Worm (Caenorhabditis elegans) whole organism, L1 larva: ENCODE data around the gene cyb-2.1.

Experiments
- C04F5.9 ChIP-seq: sonication (generic microtip); optimal IDR thresholded peaks from 2 replicates; lab custom pipeline; 2016; ENCODE audit warnings: missing genetic modification characterization, missing compliant biosample characterization
- Y116A8C.19 ChIP-seq: sonication (generic microtip); optimal IDR thresholded peaks from 2 replicates; lab custom pipeline; 2016; ENCODE audit warnings: missing compliant biosample characterization, missing genetic modification characterization, borderline replicate concordance
- aha-1 ChIP-seq: fragments of 150-350 bp; optimal IDR thresholded peaks from 2 replicates; lab custom pipeline; 2014; ENCODE audit warnings: missing biosample characterization, missing genetic modification characterization
- alr-1 ChIP-seq: fragments of 200-800 bp; sonication (Bioruptor generic); optimal IDR thresholded peaks from 2 replicates; lab custom pipeline; 2018; ENCODE audit warnings: borderline replicate concordance, mild to moderate bottlenecking, missing genetic modification characterization, missing compliant biosample characterization
- ama-1 ChIP-seq: fragments of 150-350 bp; optimal IDR thresholded peaks from 2 replicates; lab custom pipeline; 2014
- ceh-8 ChIP-seq: fragments of 200-800 bp; sonication (Bioruptor generic); optimal IDR thresholded peaks from 2 replicates; lab custom pipeline; 2018; ENCODE audit warnings: mild to moderate bottlenecking, missing genetic modification characterization, moderate library complexity, missing compliant biosample characterization
- ces-1 ChIP-seq: fragments of 150-350 bp; optimal IDR thresholded peaks from 2 replicates; lab custom pipeline; 2014; ENCODE audit warnings: missing biosample characterization, missing genetic modification reagents, missing genetic modification characterization
- dpl-1 ChIP-seq, 3 experiments: fragments of 150-350 bp in 2 of 3; sonication (generic microtip) in 1 of 3; optimal IDR thresholded peaks; 2 replicates each; lab custom pipeline; 2014 to 2017; ENCODE audit warnings: missing biosample characterization in 3 of 3, missing genetic modification characterization in 3 of 3, missing genetic modification reagents in 3 of 3
- fkh-10 ChIP-seq: sonication (generic microtip); optimal IDR thresholded peaks from 2 replicates; lab custom pipeline; 2017; ENCODE audit warnings: missing biosample characterization, missing genetic modification reagents, missing genetic modification characterization
- fkh-4 ChIP-seq: sonication (generic microtip); optimal IDR thresholded peaks from 2 replicates; lab custom pipeline; 2016; ENCODE audit warnings: missing compliant biosample characterization, missing genetic modification characterization, borderline replicate concordance
- hlh-17 ChIP-seq: fragments of 200-800 bp; sonication (Bioruptor generic); optimal IDR thresholded peaks from 2 replicates; lab custom pipeline; 2018; ENCODE audit warnings: missing genetic modification characterization, mild to moderate bottlenecking, missing compliant biosample characterization, moderate library complexity, borderline replicate concordance
- hlh-4 ChIP-seq: sonication (generic microtip); optimal IDR thresholded peaks from 2 replicates; lab custom pipeline; 2016; ENCODE audit warnings: mild to moderate bottlenecking, missing genetic modification characterization, missing compliant biosample characterization
- jun-1 ChIP-seq: fragments of 150-350 bp; optimal IDR thresholded peaks from 2 replicates; lab custom pipeline; 2014; ENCODE audit warnings: missing biosample characterization, missing genetic modification reagents, missing genetic modification characterization
- lin-13 ChIP-seq: fragments of 150-350 bp; optimal IDR thresholded peaks from 2 replicates; lab custom pipeline; 2014; ENCODE audit warnings: missing biosample characterization, missing genetic modification reagents, missing genetic modification characterization
- lin-14 ChIP-seq: fragments of 200-800 bp; sonication (Bioruptor generic); optimal IDR thresholded peaks from 2 replicates; lab custom pipeline; 2018; ENCODE audit warnings: mild to moderate bottlenecking, missing genetic modification characterization, moderate library complexity, missing compliant biosample characterization
- lin-15B ChIP-seq: fragments of 150-350 bp; sonication (generic microtip); optimal IDR thresholded peaks from 3 replicates; lab custom pipeline; 2014; ENCODE audit warnings: missing biosample characterization, missing genetic modification characterization
- lin-35 ChIP-seq, 2 experiments: fragments of 150-350 bp; optimal IDR thresholded peaks; 2 replicates each; lab custom pipeline; 2014; ENCODE audit warnings: missing biosample characterization in 2 of 2, missing genetic modification characterization in 2 of 2, missing genetic modification reagents in 2 of 2
- lin-39 ChIP-seq: fragments of 150-350 bp; optimal IDR thresholded peaks from 2 replicates; lab custom pipeline; 2014; ENCODE audit warnings: missing biosample characterization, missing genetic modification reagents, missing genetic modification characterization
- lsy-2 ChIP-seq, 2 experiments: fragments of 150-350 bp; optimal IDR thresholded peaks; 2 replicates each; lab custom pipeline; 2014; ENCODE audit warnings: missing biosample characterization in 2 of 2, missing genetic modification characterization in 2 of 2
- mab-9 ChIP-seq: fragments of 200-800 bp; sonication (Bioruptor generic); IDR thresholded peaks from 2 replicates; pipeline ENCODE4 v1.3.6; 2022; ENCODE audit warnings: missing genetic modification reagents, missing genetic modification characterization, missing compliant biosample characterization
- mdl-1 ChIP-seq, 2 experiments: fragments of 150-350 bp; optimal IDR thresholded peaks; 2 replicates each; lab custom pipeline; 2014 to 2017; ENCODE audit warnings: missing biosample characterization in 2 of 2, missing genetic modification characterization in 2 of 2, inconsistent platforms in 1 of 2
- mep-1 ChIP-seq: fragments of 150-350 bp; optimal IDR thresholded peaks from 2 replicates; lab custom pipeline; 2014; ENCODE audit warnings: missing biosample characterization, missing genetic modification characterization
- nhr-11 ChIP-seq: fragments of 150-350 bp; optimal IDR thresholded peaks from 2 replicates; lab custom pipeline; 2014; ENCODE audit warnings: missing biosample characterization, missing genetic modification characterization
- nhr-19 ChIP-seq: fragments of 200-800 bp; sonication (Bioruptor generic); conservative IDR thresholded peaks from 2 replicates; pipeline ENCODE4 v1.3.6; 2022; ENCODE audit warnings: missing genetic modification characterization, missing compliant biosample characterization
- nhr-20 ChIP-seq: sonication (generic microtip); optimal IDR thresholded peaks from 2 replicates; lab custom pipeline; 2016; ENCODE audit warnings: mild to moderate bottlenecking, missing genetic modification characterization, missing compliant biosample characterization
- nhr-28 ChIP-seq: fragments of 150-350 bp; optimal IDR thresholded peaks from 2 replicates; lab custom pipeline; 2014; ENCODE audit warnings: missing biosample characterization, missing genetic modification characterization
- nhr-47 ChIP-seq: sonication (generic microtip); optimal IDR thresholded peaks from 2 replicates; lab custom pipeline; 2016; ENCODE audit warnings: mild to moderate bottlenecking, missing genetic modification characterization, moderate library complexity, missing compliant biosample characterization
- nhr-76 ChIP-seq: sonication (generic microtip); optimal IDR thresholded peaks from 2 replicates; lab custom pipeline; 2017; ENCODE audit warnings: missing biosample characterization, missing genetic modification characterization
- nhr-77 ChIP-seq: fragments of 150-350 bp; optimal IDR thresholded peaks from 2 replicates; lab custom pipeline; 2014; ENCODE audit warnings: missing biosample characterization, missing genetic modification characterization
- nhr-84 ChIP-seq: sonication (generic microtip); optimal IDR thresholded peaks from 2 replicates; lab custom pipeline; 2017; ENCODE audit warnings: missing biosample characterization, missing genetic modification characterization
- nhr-85 ChIP-seq: sonication (generic microtip); peaks from one replicate; lab custom pipeline; 2016; ENCODE audit warnings: missing genetic modification characterization, inconsistent platforms, missing compliant biosample characterization
- pqm-1 ChIP-seq: sonication (generic microtip); optimal IDR thresholded peaks from 3 replicates; lab custom pipeline; 2017; ENCODE audit warnings: missing biosample characterization, missing genetic modification characterization
- sox-4 ChIP-seq: sonication (generic microtip); optimal IDR thresholded peaks from 2 replicates; lab custom pipeline; 2016; ENCODE audit warnings: missing genetic modification characterization, missing compliant biosample characterization
- sptf-1 ChIP-seq: fragments of 150-350 bp; optimal IDR thresholded peaks from 2 replicates; lab custom pipeline; 2014; ENCODE audit warnings: missing biosample characterization, missing genetic modification characterization
- tbx-2 ChIP-seq: sonication (generic microtip); optimal IDR thresholded peaks from 2 replicates; lab custom pipeline; 2016; ENCODE audit warnings: missing genetic modification characterization, missing compliant biosample characterization
- unc-86 ChIP-seq: sonication (generic microtip); optimal IDR thresholded peaks from 2 replicates; lab custom pipeline; 2016; ENCODE audit warnings: missing genetic modification characterization, missing compliant biosample characterization
- unc-98 ChIP-seq: fragments of 200-800 bp; sonication (Bioruptor generic); IDR thresholded peaks from 2 replicates; pipeline ENCODE4 v1.3.6; 2022; ENCODE audit warnings: missing genetic modification characterization, missing compliant biosample characterization
- zip-4 ChIP-seq: fragments of 200-800 bp; sonication (Bioruptor generic); optimal IDR thresholded peaks from 2 replicates; lab custom pipeline; 2018; ENCODE audit warnings: mild to moderate bottlenecking, missing genetic modification characterization, moderate library complexity, missing compliant biosample characterization
- ztf-11 ChIP-seq, 2 experiments: sonication (generic microtip); optimal IDR thresholded peaks; 2 replicates each; lab custom pipeline; 2016 to 2017; ENCODE audit warnings: missing genetic modification characterization in 2 of 2, missing biosample characterization in 1 of 2, missing compliant biosample characterization in 1 of 2

cyb-2.1 gene

DNA sequence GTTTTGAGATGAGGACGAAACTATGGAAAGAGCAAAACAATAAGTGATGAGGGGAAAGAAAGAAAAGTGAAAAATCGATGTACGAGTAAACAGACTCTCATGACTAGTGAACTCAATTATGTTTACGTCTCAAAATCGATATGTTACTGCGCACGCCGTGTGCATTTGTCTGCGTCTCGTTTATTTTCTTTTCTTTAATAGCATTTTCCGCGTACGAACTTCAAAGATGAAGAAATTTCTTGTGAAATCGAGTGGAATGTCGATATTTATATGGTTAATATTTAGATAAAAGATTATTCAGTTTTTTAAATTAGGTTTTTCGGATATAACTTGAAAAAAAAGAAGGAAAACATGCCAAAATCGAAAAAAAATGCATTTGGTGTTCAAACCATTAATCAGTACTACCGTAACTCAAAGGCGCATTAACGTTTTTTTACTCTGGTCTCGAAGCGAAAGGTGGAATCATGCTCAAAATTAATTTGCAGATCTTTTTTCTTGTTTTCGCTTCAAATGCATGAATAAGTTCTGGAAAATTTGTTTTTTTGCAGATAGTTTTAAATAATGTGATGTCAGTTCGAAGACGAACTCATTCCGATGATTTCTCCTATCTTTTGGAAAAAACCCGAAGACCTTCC, 48.8 kb upstream of the cyb-2.1 start, which contains the start of gene fic-1 (continued):
- TF ChIP-seq pqm-1 (tag; lab: Kevin White, UChicago) (no peak), ztf-11 (tag; optimal IDR thresholded peaks at IDR 0.05; lab: Kevin White, UChicago) (no peak), dpl-1 (GFP tag; optimal IDR thresholded peaks at IDR 0.05; lab: Kevin White, UChicago) (peak in 1 of 3 experiments; percentile 49), ceh-8 (GFP tag; lab: Kevin White, UChicago) (no peak), lin-15B (tag; lab: Kevin White, UChicago) (no peak), mep-1 (peak; percentile 65), mdl-1 (tag; optimal IDR thresholded peaks at IDR 0.05; lab: Kevin White, UChicago) (peak in 1 of 2 experiments; percentile 73), fkh-4 (no peak), C04F5.9 (no peak), sox-4 (tag; lab: Kevin White, UChicago) (no peak), unc-86 (tag; lab: Kevin White, UChicago) (peak; percentile 44), Y116A8C.19 (tag; lab: Kevin White, UChicago) (no peak), ces-1 (GFP tag; lab: Kevin White, UChicago) (peak; percentile 96), nhr-20 (tag; lab: Kevin White, UChicago) (peak; percentile 35), nhr-85 (tag; lab: Kevin White, UChicago) (peak; percentile 57), nhr-47 (peak; percentile 57), tbx-2 (tag; lab: Kevin White, UChicago) (peak; percentile 63), zip-4 (GFP tag; lab: Kevin White, UChicago) (peak; percentile 6), aha-1 (no peak), alr-1 (no peak), nhr-76 (no peak), sptf-1 (tag; lab: Kevin White, UChicago) (no peak), mab-9 (GFP tag; lab: Robert Waterston, UW) (no peak), nhr-77 (no peak), nhr-84 (tag; lab: Kevin White, UChicago) (no peak), ama-1 (no peak), nhr-28 (no peak), lin-14 (GFP tag; lab: Kevin White, UChicago) (peak; percentile 96), hlh-17 (GFP tag; lab: Kevin White, UChicago) (no peak), lin-39 (tag; lab: Kevin White, UChicago) (no peak), lin-13 (peak; percentile 14), lin-35 (GFP tag; optimal IDR thresholded peaks at IDR 0.05; lab: Kevin White, UChicago) (peak; percentile 51 to 61), nhr-19 (peak; percentile 46), nhr-11 (tag; lab: Kevin White, UChicago) (no peak), hlh-4 (no peak), lsy-2 (tag; optimal IDR thresholded peaks at IDR 0.05; lab: Kevin White, UChicago) (peak; percentile 60 to 74)
- TF ChIP-seq, all 84 proteins: peak for 36

DNA sequence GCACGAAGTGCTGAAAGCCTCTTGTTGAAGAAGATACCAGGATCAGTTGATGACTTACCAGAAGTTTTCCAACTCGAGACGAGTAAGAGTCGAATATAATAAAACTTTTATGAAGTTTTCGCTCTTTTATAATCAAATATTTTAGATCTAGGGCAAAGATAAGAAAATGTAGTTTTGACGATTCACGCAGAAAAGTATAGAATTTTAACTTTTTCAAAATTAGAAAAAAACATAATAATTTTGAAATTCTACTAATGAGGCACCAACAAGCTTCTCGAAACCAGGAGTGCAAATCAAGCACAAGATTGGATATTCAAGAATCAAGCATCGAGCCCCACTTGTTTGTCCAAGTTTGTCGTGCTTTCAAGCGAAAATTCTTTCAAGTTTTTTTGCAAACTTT, 37.0 kb upstream of the cyb-2.1 start, which contains the start of gene Y69E1A.1:
TSS of gene Y69E1A.1 (minus strand) at position 101 of the 400 bp plus-strand sequence.
- no peak for TF ChIP-seq ceh-8 (GFP tag; lab: Kevin White, UChicago)
- no peak for TF ChIP-seq lin-35 (GFP tag; optimal IDR thresholded peaks at IDR 0.05; lab: Kevin White, UChicago)
- no peak for TF ChIP-seq fkh-10 (GFP tag; lab: Kevin White, UChicago)

DNA sequence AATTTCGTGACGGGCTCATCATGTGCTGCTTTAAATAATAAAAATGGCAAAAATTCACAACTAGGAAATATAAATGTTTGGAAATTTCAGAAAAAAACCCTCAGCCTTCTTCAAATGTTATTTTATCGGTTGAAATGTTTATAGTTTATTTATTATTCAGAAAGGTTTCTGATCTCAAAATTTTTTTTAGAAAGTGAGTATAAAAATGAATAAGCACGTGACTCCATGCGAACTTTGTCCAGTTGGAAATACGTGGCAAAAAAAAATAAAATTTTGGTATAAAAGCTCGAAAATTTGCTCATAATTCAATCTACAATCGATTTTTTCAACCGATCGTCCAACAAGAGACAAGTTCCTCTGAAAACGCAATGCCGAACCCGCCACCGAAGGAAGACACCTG, 36.3 kb upstream of the cyb-2.1 start, which contains the start of gene nsph-3.1:
TSS of gene nsph-3.1 (plus strand) at position 301 of the 400 bp plus-strand sequence.
- TF ChIP-seq nhr-76 = no peak
- TF ChIP-seq unc-98 (GFP tag; lab: Robert Waterston, UW) = no peak
- TF ChIP-seq jun-1 (tag; lab: Kevin White, UChicago) = no peak
- TF ChIP-seq lin-15B (tag; lab: Kevin White, UChicago) = no peak
- TF ChIP-seq ceh-8 (GFP tag; lab: Kevin White, UChicago) = no peak
